Fruit fly (Drosophila melanogaster) whole organism, embryonic: ENCODE data around the gene PGAP1.

Experiments used
- BtbVII ChIP-seq: fragments of 200-800 bp; sonication (Bioruptor generic); optimal IDR thresholded peaks from 3 replicates; lab custom pipeline; 2017; ENCODE audit warnings: missing biosample characterization, mild to moderate bottlenecking, missing genetic modification characterization
- CG11093 ChIP-seq: fragments of 200-800 bp; sonication (Bioruptor generic); IDR thresholded peaks from 3 replicates; pipeline ENCODE4 v1.3.6; 2022; ENCODE audit warnings: missing biosample characterization, missing genetic modification characterization
- CG13894 ChIP-seq: fragments of 200-800 bp; sonication (Bioruptor generic); optimal IDR thresholded peaks from 3 replicates; lab custom pipeline; 2018; ENCODE audit warnings: missing biosample characterization, mild to moderate bottlenecking, missing genetic modification characterization, moderate library complexity
- CG14860 ChIP-seq: fragments of 200-800 bp; sonication (Bioruptor generic); IDR thresholded peaks from 3 replicates; pipeline ENCODE4 v1.3.6; 2022; ENCODE audit warnings: missing biosample characterization, missing genetic modification characterization; ENCODE audit not compliant: partially characterized antibody
- CG17328 ChIP-seq: fragments of 200-800 bp; sonication (Bioruptor generic); IDR thresholded peaks from 2 replicates; pipeline ENCODE4 v1.3.6; 2022; ENCODE audit warnings: missing biosample characterization, missing genetic modification characterization
- CG17361 ChIP-seq: fragments of 200-800 bp; sonication (Bioruptor generic); IDR thresholded peaks from 3 replicates; pipeline ENCODE4 v1.3.6; 2022; ENCODE audit warnings: missing biosample characterization, missing genetic modification characterization
- CG17829 ChIP-seq: fragments of 200-800 bp; optimal IDR thresholded peaks from 2 replicates; lab custom pipeline; 2019; ENCODE audit warnings: missing biosample characterization, mild to moderate bottlenecking, missing genetic modification characterization, moderate library complexity
- CG1832 ChIP-seq: fragments of 200-800 bp; sonication (Bioruptor generic); optimal IDR thresholded peaks from 2 replicates; lab custom pipeline; 2017; ENCODE audit warnings: missing biosample characterization, mild to moderate bottlenecking, missing genetic modification characterization, inconsistent platforms
- CG2678 ChIP-seq: fragments of 200-800 bp; sonication (Bioruptor generic); optimal IDR thresholded peaks from 3 replicates; lab custom pipeline; 2019; ENCODE audit warnings: missing biosample characterization, mild to moderate bottlenecking, missing genetic modification characterization, moderate library complexity
- CG30431 ChIP-seq: fragments of 200-800 bp; sonication (Bioruptor generic); optimal IDR thresholded peaks from 2 replicates; lab custom pipeline; 2017; ENCODE audit warnings: missing biosample characterization, missing genetic modification characterization
- CG32767 ChIP-seq: fragments of 200-800 bp; sonication (Bioruptor generic); IDR thresholded peaks from 2 replicates; pipeline ENCODE4 v1.3.6; 2022; ENCODE audit warnings: missing biosample characterization, missing genetic modification characterization
- CG34376 ChIP-seq: fragments of 200-800 bp; sonication (Bioruptor generic); optimal IDR thresholded peaks from 2 replicates; lab custom pipeline; 2018; ENCODE audit warnings: missing biosample characterization, mild to moderate bottlenecking, missing genetic modification characterization
- CG4282 ChIP-seq: fragments of 200-800 bp; sonication (Bioruptor generic); optimal IDR thresholded peaks from 2 replicates; lab custom pipeline; 2016; ENCODE audit warnings: missing biosample characterization, missing genetic modification characterization
- CG4820 ChIP-seq: fragments of 200-800 bp; sonication (Bioruptor generic); optimal IDR thresholded peaks from 3 replicates; lab custom pipeline; 2016; ENCODE audit warnings: missing biosample characterization, missing genetic modification characterization
- CG5245 ChIP-seq: fragments of 200-800 bp; sonication (Bioruptor generic); optimal IDR thresholded peaks from 3 replicates; lab custom pipeline; 2016; ENCODE audit warnings: missing biosample characterization, missing genetic modification characterization
- CG6765 ChIP-seq: fragments of 200-800 bp; sonication (Bioruptor generic); optimal IDR thresholded peaks from 3 replicates; lab custom pipeline; 2017; ENCODE audit warnings: missing biosample characterization, mild to moderate bottlenecking, missing genetic modification characterization
- CG6813 ChIP-seq: fragments of 200-800 bp; sonication (Bioruptor generic); optimal IDR thresholded peaks from 2 replicates; lab custom pipeline; 2017; ENCODE audit warnings: missing biosample characterization, missing genetic modification characterization, mild to moderate bottlenecking, moderate library complexity, missing genetic modification reagents
- CG6854 ChIP-seq: fragments of 200-800 bp; sonication (Bioruptor generic); optimal IDR thresholded peaks from 3 replicates; lab custom pipeline; 2017; ENCODE audit warnings: missing biosample characterization, mild to moderate bottlenecking, missing genetic modification characterization
- CG7839 ChIP-seq: fragments of 200-800 bp; sonication (Bioruptor generic); optimal IDR thresholded peaks from 3 replicates; lab custom pipeline; 2018; ENCODE audit warnings: missing biosample characterization, mild to moderate bottlenecking, missing genetic modification characterization, moderate library complexity
- CG8359 ChIP-seq: fragments of 200-800 bp; sonication (Bioruptor generic); optimal IDR thresholded peaks from 2 replicates; lab custom pipeline; 2017; ENCODE audit warnings: missing biosample characterization, mild to moderate bottlenecking, missing genetic modification characterization, borderline replicate concordance
- Deaf1 ChIP-seq: fragments of 200-800 bp; optimal IDR thresholded peaks from 3 replicates; lab custom pipeline; 2019; ENCODE audit warnings: missing biosample characterization, mild to moderate bottlenecking, missing genetic modification characterization, moderate library complexity
- Ets65A ChIP-seq: fragments of 200-800 bp; sonication (Bioruptor generic); peaks from one replicate; lab custom pipeline; 2016; ENCODE audit warnings: missing biosample characterization, missing genetic modification characterization
- Hr39 ChIP-seq: fragments of >200 bp; optimal IDR thresholded peaks from 2 replicates; lab custom pipeline; 2017
- Hr78 ChIP-seq, 2 experiments: fragments of 200-800 bp in 1 of 2; fragments of >200 bp in 1 of 2; sonication (Bioruptor generic) in 1 of 2; optimal IDR thresholded peaks; 2 replicates each; lab custom pipeline; 2017 to 2019; ENCODE audit warnings: missing biosample characterization in 2 of 2, missing genetic modification characterization in 2 of 2, mild to moderate bottlenecking in 1 of 2, moderate library complexity in 1 of 2
- Jarid2 ChIP-seq: fragments of 200-800 bp; sonication (Bioruptor generic); optimal IDR thresholded peaks from 3 replicates; lab custom pipeline; 2017; ENCODE audit warnings: mild to moderate bottlenecking, missing biosample characterization, missing genetic modification reagents, missing genetic modification characterization
- Med ChIP-seq: fragments of 200-800 bp; sonication (Bioruptor generic); peaks from one replicate; lab custom pipeline; 2016; ENCODE audit warnings: missing biosample characterization, missing genetic modification characterization, mild to moderate bottlenecking, inconsistent platforms, moderate library complexity
- Side ChIP-seq: fragments of 200-800 bp; sonication (Bioruptor generic); optimal IDR thresholded peaks from 2 replicates; lab custom pipeline; 2016; ENCODE audit warnings: missing biosample characterization, missing genetic modification characterization
- Trl ChIP-seq, 3 experiments: fragments of >200 bp in 2 of 3; fragments of 200-800 bp in 1 of 3; sonication (Bioruptor generic) in 1 of 3; optimal IDR thresholded peaks; 2 replicates in 1 of 3; 3 replicates in 2 of 3; lab custom pipeline; 2016 to 2017; ENCODE audit warnings: missing biosample characterization in 1 of 3, missing genetic modification characterization in 1 of 3
- Vsx1 ChIP-seq: fragments of 200-800 bp; sonication (Bioruptor generic); optimal IDR thresholded peaks from 2 replicates; lab custom pipeline; 2017; ENCODE audit warnings: missing biosample characterization, mild to moderate bottlenecking, missing genetic modification characterization, missing genetic modification reagents
- abd-A ChIP-seq: fragments of 200-800 bp; sonication (Bioruptor generic); optimal IDR thresholded peaks from 3 replicates; lab custom pipeline; 2019; ENCODE audit warnings: missing biosample characterization, mild to moderate bottlenecking, missing genetic modification characterization, moderate library complexity
- ac ChIP-seq: fragments of 200-800 bp; sonication (Bioruptor generic); optimal IDR thresholded peaks from 3 replicates; lab custom pipeline; 2017; ENCODE audit warnings: missing biosample characterization, mild to moderate bottlenecking, missing genetic modification characterization
- chm ChIP-seq: fragments of 200-800 bp; sonication (Bioruptor generic); IDR thresholded peaks from 2 replicates; pipeline ENCODE4 v1.3.6; 2022; ENCODE audit warnings: missing biosample characterization, missing genetic modification characterization
- crc ChIP-seq: fragments of 200-800 bp; sonication (Bioruptor generic); optimal IDR thresholded peaks from 2 replicates; lab custom pipeline; 2016; ENCODE audit warnings: missing biosample characterization, missing genetic modification characterization
- crol ChIP-seq: fragments of 200-800 bp; sonication (Bioruptor generic); IDR thresholded peaks from 2 replicates; pipeline ENCODE4 v1.3.6; 2022; ENCODE audit warnings: missing biosample characterization, missing genetic modification characterization
- danr ChIP-seq: fragments of 200-800 bp; sonication (Bioruptor generic); IDR thresholded peaks from 2 replicates; pipeline ENCODE4 v1.3.6; 2022; ENCODE audit warnings: missing biosample characterization, missing genetic modification characterization
- dati ChIP-seq: fragments of 200-800 bp; sonication (Bioruptor generic); IDR thresholded peaks from 2 replicates; pipeline ENCODE4 v1.3.6; 2022; ENCODE audit warnings: missing biosample characterization, missing genetic modification characterization
- dimm ChIP-seq: fragments of 200-800 bp; sonication (Bioruptor generic); IDR thresholded peaks from 2 replicates; pipeline ENCODE4 v1.3.6; 2022; ENCODE audit warnings: missing biosample characterization, missing genetic modification characterization
- emc ChIP-seq: fragments of 200-800 bp; sonication (Bioruptor generic); optimal IDR thresholded peaks from 2 replicates; lab custom pipeline; 2016; ENCODE audit warnings: missing biosample characterization, missing genetic modification characterization
- ewg ChIP-seq: fragments of 200-800 bp; sonication (Bioruptor generic); optimal IDR thresholded peaks from 3 replicates; lab custom pipeline; 2017; ENCODE audit warnings: mild to moderate bottlenecking, missing biosample characterization, missing genetic modification reagents, missing genetic modification characterization
- fd96Cb ChIP-seq: fragments of 200-800 bp; sonication (Bioruptor generic); optimal IDR thresholded peaks from 2 replicates; lab custom pipeline; 2018; ENCODE audit warnings: missing biosample characterization, mild to moderate bottlenecking, missing genetic modification characterization, moderate library complexity
- ftz-f1 ChIP-seq: fragments of 200-800 bp; sonication (Bioruptor generic); optimal IDR thresholded peaks from 2 replicates; lab custom pipeline; 2016; ENCODE audit warnings: missing biosample characterization, missing genetic modification characterization
- gce ChIP-seq: fragments of 200-800 bp; sonication (Bioruptor generic); IDR thresholded peaks from 3 replicates; pipeline ENCODE4 v1.3.6; 2022; ENCODE audit warnings: missing biosample characterization, missing genetic modification characterization
- jumu ChIP-seq: fragments of 200-800 bp; sonication (Bioruptor generic); optimal IDR thresholded peaks from 3 replicates; lab custom pipeline; 2016; ENCODE audit warnings: missing biosample characterization, missing genetic modification characterization
- lab ChIP-seq: fragments of 200-800 bp; sonication (Bioruptor generic); optimal IDR thresholded peaks from 3 replicates; lab custom pipeline; 2017; ENCODE audit warnings: missing biosample characterization, missing genetic modification characterization, mild to moderate bottlenecking, moderate library complexity, missing genetic modification reagents
- sob ChIP-seq: fragments of 200-800 bp; sonication (Bioruptor generic); IDR thresholded peaks from 2 replicates; pipeline ENCODE4 v1.3.6; 2022; ENCODE audit warnings: missing biosample characterization, missing genetic modification characterization
- tin ChIP-seq: fragments of 200-800 bp; sonication (Bioruptor generic); optimal IDR thresholded peaks from 3 replicates; lab custom pipeline; 2016; ENCODE audit warnings: missing biosample characterization, missing genetic modification characterization
- usp ChIP-seq: fragments of >200 bp; optimal IDR thresholded peaks from 2 replicates; lab custom pipeline; 2017; ENCODE audit warnings: missing biosample characterization, missing genetic modification characterization

Gene PGAP1

DNA sequence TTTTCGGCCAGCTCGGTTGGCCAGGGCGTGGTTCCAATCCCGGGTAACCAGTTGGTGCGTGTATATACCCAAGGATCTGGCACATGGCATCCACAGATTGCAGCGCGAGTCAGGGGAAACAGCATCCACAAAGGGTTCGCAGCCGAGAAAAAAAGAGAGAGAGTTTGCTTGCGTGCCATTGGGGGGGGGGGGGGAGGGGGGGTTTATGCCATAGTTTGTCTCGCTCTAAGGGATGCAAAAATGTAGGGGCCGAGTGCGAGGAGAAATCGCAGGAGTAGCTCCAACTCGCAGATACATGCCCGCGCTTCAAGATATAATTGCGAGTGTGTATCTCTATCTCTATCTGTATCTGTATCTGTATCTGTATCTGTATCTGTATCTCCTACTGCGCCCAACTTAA, 39.3 kb downstream of the PGAP1 start:
- peak in 1 of 2 experiments; percentile 4 for TF ChIP-seq Trl (optimal IDR thresholded peaks at IDR 0.05; lab: Kevin White, UChicago)
- no peak for TF ChIP-seq Trl (GFP tag; optimal IDR thresholded peaks at IDR 0.05; lab: Kevin White, UChicago)
- TF ChIP-seq sob (GFP tag; lab: Robert Waterston, UW), result no peak
- TF ChIP-seq danr, result no peak
- TF ChIP-seq BtbVII (GFP tag; lab: Kevin White, UChicago), result no peak
- TF ChIP-seq Hr78 (GFP tag; optimal IDR thresholded peaks at IDR 0.05; lab: Kevin White, UChicago), result no peak
- no peak for TF ChIP-seq Ets65A (GFP tag; lab: Kevin White, UChicago)
- no peak for TF ChIP-seq Jarid2 (GFP tag; lab: Kevin White, UChicago)
- TF ChIP-seq Med, result peak; percentile 34
- TF ChIP-seq CG30431 (GFP tag; lab: Kevin White, UChicago), result no peak
- TF ChIP-seq fd96Cb (tag; lab: Kevin White, UChicago), result no peak
- TF ChIP-seq CG17328 (GFP tag; lab: Robert Waterston, UW), result no peak
- TF ChIP-seq CG5245 (GFP tag; lab: Kevin White, UChicago), result no peak
- no peak for TF ChIP-seq CG4820 (GFP tag; lab: Kevin White, UChicago)
- peak; percentile 10 for TF ChIP-seq abd-A (tag; lab: Kevin White, UChicago)
- TF ChIP-seq crc, result no peak
- TF ChIP-seq Deaf1, result no peak
- no peak for TF ChIP-seq dati (GFP tag; lab: Robert Waterston, UW)
- TF ChIP-seq CG13894 (tag; lab: Kevin White, UChicago), result peak; percentile 24
- TF ChIP-seq ftz-f1 (GFP tag; lab: Kevin White, UChicago), result no peak
- TF ChIP-seq lab, result no peak
- TF ChIP-seq tin, result no peak
- TF ChIP-seq usp, result no peak
- TF ChIP-seq chm (GFP tag; lab: Robert Waterston, UW), result no peak
- no peak for TF ChIP-seq CG17361 (GFP tag; lab: Robert Waterston, UW)
- TF ChIP-seq crol (GFP tag; lab: Robert Waterston, UW), result peak; percentile 66; the same call in 1 of the 2 replicates
- TF ChIP-seq CG8359 (GFP tag; lab: Kevin White, UChicago), result no peak
- no peak for TF ChIP-seq gce (GFP tag; lab: Robert Waterston, UW)
- TF ChIP-seq ac, result no peak
- no peak for TF ChIP-seq CG34376
- peak; percentile 74 for TF ChIP-seq Hr39 (lab: Kevin White, UChicago)
- no peak for TF ChIP-seq CG11093
- no peak for TF ChIP-seq dimm (GFP tag; lab: Robert Waterston, UW)
- no peak for TF ChIP-seq jumu (GFP tag; lab: Kevin White, UChicago)
- TF ChIP-seq CG1832 (GFP tag; lab: Kevin White, UChicago), result peak; percentile 39
- TF ChIP-seq CG6854 (GFP tag; lab: Kevin White, UChicago), result no peak
- TF ChIP-seq emc (GFP tag; lab: Kevin White, UChicago), result no peak
- no peak for TF ChIP-seq CG6813
- no peak for TF ChIP-seq CG14860 (GFP tag; lab: Robert Waterston, UW)
- no peak for TF ChIP-seq Side (GFP tag; lab: Kevin White, UChicago)
- no peak for TF ChIP-seq CG7839 (tag; lab: Kevin White, UChicago)
- TF ChIP-seq CG6765, result no peak

DNA sequence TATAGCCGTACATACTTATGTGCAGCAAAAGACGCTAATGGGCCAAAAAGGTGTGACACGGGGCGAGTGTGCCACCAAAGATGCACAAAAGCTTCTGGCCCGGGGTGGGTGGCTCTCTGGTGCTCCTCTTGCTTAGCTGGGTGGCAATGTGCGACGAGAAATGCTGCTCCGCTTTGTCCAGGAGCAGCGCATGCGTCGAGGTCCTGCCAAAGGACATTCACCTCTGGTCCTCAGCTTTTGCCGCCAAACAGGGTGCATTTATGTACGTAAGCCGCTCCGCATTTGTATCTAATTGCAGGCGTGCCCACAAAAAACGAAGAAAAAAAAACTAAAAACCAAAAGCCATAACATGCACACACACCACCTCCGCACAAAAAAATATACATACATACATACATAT, 39.9 kb downstream of the PGAP1 start:
- TF ChIP-seq CG2678 (tag; lab: Kevin White, UChicago), result no peak
- TF ChIP-seq CG32767 (GFP tag; lab: Robert Waterston, UW), result 0 out of 2 replicates have a peak, but pooled peaks have one; percentile 8
- no peak for TF ChIP-seq Vsx1 (GFP tag; lab: Kevin White, UChicago)
- no peak for TF ChIP-seq CG4282 (GFP tag; lab: Kevin White, UChicago)
- TF ChIP-seq CG17829 (tag; lab: Kevin White, UChicago), result no peak
- peak; percentile 60 for TF ChIP-seq ewg (GFP tag; lab: Kevin White, UChicago)
